Fruit fly (Drosophila melanogaster) whole organism, embryonic: ENCODE results near the gene Acn.

Experiments
- Bdp1 ChIP-seq: fragments of 200-800 bp; sonication (Bioruptor generic); optimal IDR thresholded peaks from 3 replicates; lab custom pipeline; 2016; ENCODE audit warnings: missing biosample characterization, missing genetic modification characterization
- Bteb2 ChIP-seq: fragments of 200-800 bp; sonication (Bioruptor generic); optimal IDR thresholded peaks from 2 replicates; lab custom pipeline; 2016; ENCODE audit warnings: missing biosample characterization, missing genetic modification characterization
- CG12155 ChIP-seq: fragments of 200-800 bp; sonication (Bioruptor generic); optimal IDR thresholded peaks from 3 replicates; lab custom pipeline; 2016; ENCODE audit warnings: missing biosample characterization, missing genetic modification characterization
- CG12391 ChIP-seq: fragments of 200-800 bp; sonication (Bioruptor generic); optimal IDR thresholded peaks from 3 replicates; lab custom pipeline; 2018; ENCODE audit warnings: missing biosample characterization, mild to moderate bottlenecking, missing genetic modification characterization, moderate library complexity
- CG15011 ChIP-seq: fragments of 200-800 bp; sonication (Bioruptor generic); optimal IDR thresholded peaks from 3 replicates; lab custom pipeline; 2018; ENCODE audit warnings: missing biosample characterization, mild to moderate bottlenecking, missing genetic modification characterization
- CG15269 ChIP-seq: fragments of 200-800 bp; sonication (Bioruptor generic); optimal IDR thresholded peaks from 2 replicates; lab custom pipeline; 2018; ENCODE audit warnings: missing biosample characterization, mild to moderate bottlenecking, missing genetic modification characterization, moderate library complexity
- CG17568 ChIP-seq: fragments of 200-800 bp; sonication (Bioruptor generic); optimal IDR thresholded peaks from 2 replicates; lab custom pipeline; 2018; ENCODE audit warnings: missing biosample characterization, mild to moderate bottlenecking, missing genetic modification characterization, moderate library complexity
- CG18262 ChIP-seq: fragments of 200-800 bp; optimal IDR thresholded peaks from 3 replicates; lab custom pipeline; 2019; ENCODE audit warnings: missing biosample characterization, mild to moderate bottlenecking, missing genetic modification characterization, moderate library complexity
- CG1832 ChIP-seq: fragments of 200-800 bp; sonication (Bioruptor generic); optimal IDR thresholded peaks from 2 replicates; lab custom pipeline; 2017; ENCODE audit warnings: missing biosample characterization, mild to moderate bottlenecking, missing genetic modification characterization, inconsistent platforms
- CG30020 ChIP-seq: fragments of 200-800 bp; optimal IDR thresholded peaks from 2 replicates; lab custom pipeline; 2019; ENCODE audit warnings: missing biosample characterization, mild to moderate bottlenecking, missing genetic modification characterization, moderate library complexity
- CG31224 ChIP-seq: fragments of 200-800 bp; sonication (Bioruptor generic); IDR thresholded peaks from 2 replicates; pipeline ENCODE4 v1.3.6; 2022; ENCODE audit warnings: missing biosample characterization, missing genetic modification characterization
- CG32532 ChIP-seq: fragments of 200-800 bp; sonication (Bioruptor generic); IDR thresholded peaks from 2 replicates; pipeline ENCODE4 v1.3.6; 2022; ENCODE audit warnings: missing biosample characterization, missing genetic modification characterization
- CG3847 ChIP-seq: fragments of 200-800 bp; sonication (Bioruptor generic); IDR thresholded peaks from 2 replicates; pipeline ENCODE4 v1.3.6; 2022; ENCODE audit warnings: missing biosample characterization, missing genetic modification characterization
- CG4282 ChIP-seq: fragments of 200-800 bp; sonication (Bioruptor generic); optimal IDR thresholded peaks from 2 replicates; lab custom pipeline; 2016; ENCODE audit warnings: missing biosample characterization, missing genetic modification characterization
- CG4360 ChIP-seq: fragments of 200-800 bp; sonication (Bioruptor generic); IDR thresholded peaks from 2 replicates; pipeline ENCODE4 v1.3.6; 2022; ENCODE audit warnings: missing biosample characterization, missing genetic modification characterization
- CG4617 ChIP-seq: fragments of 200-800 bp; sonication (Bioruptor generic); optimal IDR thresholded peaks from 3 replicates; lab custom pipeline; 2016; ENCODE audit warnings: missing biosample characterization, missing genetic modification characterization, borderline replicate concordance
- CG6683 ChIP-seq: fragments of 200-800 bp; sonication (Bioruptor generic); optimal IDR thresholded peaks from 2 replicates; lab custom pipeline; 2017; ENCODE audit warnings: missing biosample characterization, mild to moderate bottlenecking, missing genetic modification characterization, missing genetic modification reagents
- CG8478 ChIP-seq: fragments of >200 bp; optimal IDR thresholded peaks from 2 replicates; lab custom pipeline; 2018
- CG9797 ChIP-seq: fragments of 200-800 bp; sonication (Bioruptor generic); optimal IDR thresholded peaks from 3 replicates; lab custom pipeline; 2018; ENCODE audit warnings: missing biosample characterization, mild to moderate bottlenecking, missing genetic modification characterization
- CkIIα-i1 ChIP-seq: fragments of 200-800 bp; sonication (Bioruptor generic); IDR thresholded peaks from 2 replicates; pipeline ENCODE4 v1.3.6; 2022; ENCODE audit warnings: missing biosample characterization, missing genetic modification characterization
- Deaf1 ChIP-seq: fragments of 200-800 bp; optimal IDR thresholded peaks from 3 replicates; lab custom pipeline; 2019; ENCODE audit warnings: missing biosample characterization, mild to moderate bottlenecking, missing genetic modification characterization, moderate library complexity
- Eip74EF ChIP-seq, 2 experiments: fragments of 200-800 bp in 1 of 2; fragments of >200 bp in 1 of 2; sonication (Bioruptor generic) in 1 of 2; optimal IDR thresholded peaks; 2 replicates each; lab custom pipeline; 2017 to 2019; ENCODE audit warnings: missing biosample characterization in 2 of 2, missing genetic modification characterization in 2 of 2, mild to moderate bottlenecking in 1 of 2, moderate library complexity in 1 of 2
- Gug ChIP-seq: fragments of 200-800 bp; sonication (Bioruptor generic); IDR thresholded peaks from 4 replicates; pipeline ENCODE4 v1.3.6; 2022; ENCODE audit warnings: missing biosample characterization, missing genetic modification characterization
- Hey ChIP-seq: fragments of 200-800 bp; sonication (Bioruptor generic); optimal IDR thresholded peaks from 3 replicates; lab custom pipeline; 2018; ENCODE audit warnings: missing biosample characterization, mild to moderate bottlenecking, missing genetic modification characterization
- Hmx ChIP-seq: fragments of 200-800 bp; sonication (Bioruptor generic); optimal IDR thresholded peaks from 2 replicates; lab custom pipeline; 2016; ENCODE audit warnings: missing biosample characterization, missing genetic modification characterization
- Hr3 ChIP-seq: fragments of 200-800 bp; sonication (Bioruptor generic); optimal IDR thresholded peaks from 3 replicates; lab custom pipeline; 2016; ENCODE audit warnings: missing biosample characterization, missing genetic modification characterization
- Hr39 ChIP-seq: fragments of >200 bp; optimal IDR thresholded peaks from 2 replicates; lab custom pipeline; 2017
- Hr78 ChIP-seq, 2 experiments: fragments of 200-800 bp in 1 of 2; fragments of >200 bp in 1 of 2; sonication (Bioruptor generic) in 1 of 2; optimal IDR thresholded peaks; 2 replicates each; lab custom pipeline; 2017 to 2019; ENCODE audit warnings: missing biosample characterization in 2 of 2, missing genetic modification characterization in 2 of 2, mild to moderate bottlenecking in 1 of 2, moderate library complexity in 1 of 2
- NFAT ChIP-seq: fragments of 200-800 bp; sonication (Bioruptor generic); IDR thresholded peaks from 2 replicates; pipeline ENCODE4 v1.3.6; 2022; ENCODE audit warnings: missing biosample characterization, missing genetic modification characterization
- Nf-YB ChIP-seq: fragments of 200-800 bp; sonication (Bioruptor generic); optimal IDR thresholded peaks from 3 replicates; lab custom pipeline; 2019; ENCODE audit warnings: missing biosample characterization, mild to moderate bottlenecking, missing genetic modification characterization, moderate library complexity
- Ptx1 ChIP-seq: fragments of 200-800 bp; sonication (Bioruptor generic); IDR thresholded peaks from 2 replicates; pipeline ENCODE4 v1.3.6; 2022; ENCODE audit warnings: missing biosample characterization, missing genetic modification characterization
- ap ChIP-seq: fragments of 200-800 bp; sonication (Bioruptor generic); IDR thresholded peaks from 2 replicates; pipeline ENCODE4 v1.3.6; 2022; ENCODE audit warnings: missing biosample characterization, missing genetic modification characterization
- chm ChIP-seq: fragments of 200-800 bp; sonication (Bioruptor generic); IDR thresholded peaks from 2 replicates; pipeline ENCODE4 v1.3.6; 2022; ENCODE audit warnings: missing biosample characterization, missing genetic modification characterization
- dan ChIP-seq: fragments of 200-800 bp; sonication (Bioruptor generic); IDR thresholded peaks from 2 replicates; pipeline ENCODE4 v1.3.6; 2022; ENCODE audit warnings: missing biosample characterization, missing genetic modification characterization
- dm ChIP-seq: fragments of 200-800 bp; sonication (Bioruptor generic); optimal IDR thresholded peaks from 3 replicates; lab custom pipeline; 2016; ENCODE audit warnings: missing biosample characterization, missing genetic modification characterization
- dysf ChIP-seq: fragments of 200-800 bp; sonication (Bioruptor generic); IDR thresholded peaks from 3 replicates; pipeline ENCODE4 v1.3.6; 2022; ENCODE audit warnings: missing biosample characterization, missing genetic modification characterization
- ems ChIP-seq: fragments of 200-800 bp; sonication (Bioruptor generic); optimal IDR thresholded peaks from 3 replicates; lab custom pipeline; 2016; ENCODE audit warnings: missing biosample characterization, missing genetic modification characterization
- exex ChIP-seq: fragments of 200-800 bp; sonication (Bioruptor generic); optimal IDR thresholded peaks from 4 replicates; lab custom pipeline; 2018; ENCODE audit warnings: missing biosample characterization, mild to moderate bottlenecking, missing genetic modification characterization, moderate library complexity
- fd3F ChIP-seq: fragments of 200-800 bp; sonication (Bioruptor generic); optimal IDR thresholded peaks from 2 replicates; lab custom pipeline; 2018; ENCODE audit warnings: missing biosample characterization, mild to moderate bottlenecking, missing genetic modification characterization, moderate library complexity
- grau ChIP-seq: fragments of 200-800 bp; optimal IDR thresholded peaks from 3 replicates; lab custom pipeline; 2019; ENCODE audit warnings: missing biosample characterization, mild to moderate bottlenecking, missing genetic modification characterization, moderate library complexity
- ham ChIP-seq: fragments of 200-800 bp; sonication (Bioruptor generic); IDR thresholded peaks from 2 replicates; pipeline ENCODE4 v1.3.6; 2022; ENCODE audit warnings: missing biosample characterization, missing genetic modification characterization
- ind ChIP-seq: fragments of 200-800 bp; sonication (Bioruptor generic); optimal IDR thresholded peaks from 3 replicates; lab custom pipeline; 2016; ENCODE audit warnings: missing biosample characterization, missing genetic modification characterization
- nerfin-2 ChIP-seq: fragments of 200-800 bp; sonication (Bioruptor generic); IDR thresholded peaks from 2 replicates; pipeline ENCODE4 v1.3.6; 2022; ENCODE audit warnings: missing biosample characterization, missing genetic modification characterization; ENCODE audit not compliant: partially characterized antibody
- org-1 ChIP-seq: fragments of 200-800 bp; sonication (Bioruptor generic); optimal IDR thresholded peaks from 2 replicates; lab custom pipeline; 2017; ENCODE audit warnings: missing biosample characterization, missing genetic modification characterization
- p53 ChIP-seq: fragments of 200-800 bp; sonication (Bioruptor generic); optimal IDR thresholded peaks from 2 replicates; lab custom pipeline; 2016; ENCODE audit warnings: missing biosample characterization, missing genetic modification characterization
- slou ChIP-seq: fragments of 200-800 bp; sonication (Bioruptor generic); optimal IDR thresholded peaks from 3 replicates; lab custom pipeline; 2016; ENCODE audit warnings: missing biosample characterization, missing genetic modification characterization
- sug ChIP-seq: fragments of 200-800 bp; optimal IDR thresholded peaks from 2 replicates; lab custom pipeline; 2019; ENCODE audit warnings: missing biosample characterization, mild to moderate bottlenecking, missing genetic modification characterization, moderate library complexity
- tin ChIP-seq: fragments of 200-800 bp; sonication (Bioruptor generic); optimal IDR thresholded peaks from 3 replicates; lab custom pipeline; 2016; ENCODE audit warnings: missing biosample characterization, missing genetic modification characterization
- unc-4 ChIP-seq: fragments of 200-800 bp; sonication (Bioruptor generic); IDR thresholded peaks from 2 replicates; pipeline ENCODE4 v1.3.6; 2022; ENCODE audit warnings: missing biosample characterization, missing genetic modification characterization; ENCODE audit not compliant: partially characterized antibody
- zfh1 ChIP-seq: fragments of 200-800 bp; sonication (Bioruptor generic); IDR thresholded peaks from 3 replicates; pipeline ENCODE4 v1.3.6; 2022; ENCODE audit warnings: missing biosample characterization, missing genetic modification characterization

Gene Acn

DNA sequence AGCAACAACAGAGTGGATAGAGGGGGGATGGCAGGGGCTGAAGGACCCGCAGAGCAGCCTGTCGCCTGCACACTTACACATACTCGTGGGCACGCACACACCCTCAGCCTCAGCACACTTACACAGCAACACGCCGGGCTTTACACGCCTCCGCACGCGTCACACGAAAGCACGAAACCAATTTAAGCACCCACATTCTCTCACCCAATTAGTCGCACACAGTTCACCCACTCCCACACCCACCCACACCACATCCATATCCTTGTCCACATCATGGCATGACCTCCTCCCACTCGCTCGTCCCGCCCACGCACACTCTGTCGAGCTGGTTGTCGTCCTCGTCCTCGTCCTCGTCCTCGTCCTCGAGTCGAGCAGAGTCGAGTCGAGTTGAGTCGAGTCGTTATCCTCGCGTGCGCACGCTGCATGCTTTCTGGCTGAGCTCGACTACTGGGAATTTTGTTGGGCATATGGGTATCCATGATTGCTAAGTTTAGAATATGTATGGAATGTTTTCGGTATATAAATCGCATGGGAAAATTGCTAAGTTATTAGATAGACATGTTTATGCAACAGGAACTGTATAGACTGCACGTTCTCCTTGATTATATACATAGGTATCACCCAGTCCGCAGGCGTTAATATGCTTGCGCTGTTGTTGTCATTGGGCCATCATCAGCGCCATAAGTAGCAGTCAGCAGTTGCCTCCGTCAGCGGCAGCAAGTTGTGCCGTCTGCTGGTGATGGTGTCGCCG lies 33.1 kb upstream of the Acn start (continued):
- TF ChIP-seq CG4617 (peak; percentile 49), nerfin-2 (GFP tag; lab: Robert Waterston, UW) (no peak), Hey (peak; percentile 100), ind (GFP tag; lab: Kevin White, UChicago) (peak; percentile 82), ap (GFP tag; lab: Robert Waterston, UW) (peak; percentile 72), org-1 (GFP tag; lab: Kevin White, UChicago) (peak; percentile 87), CG8478 (lab: Kevin White, UChicago) (no peak), CG31224 (GFP tag; lab: Robert Waterston, UW) (peak; percentile 70), dan (GFP tag; lab: Robert Waterston, UW) (no peak), Hr39 (no peak), fd3F (GFP tag; lab: Kevin White, UChicago) (peak; percentile 79), dysf (GFP tag; lab: Robert Waterston, UW) (peak; percentile 91), CG12155 (GFP tag; lab: Kevin White, UChicago) (peak; percentile 74), Nf-YB (GFP tag; lab: Kevin White, UChicago) (peak; percentile 53), Eip74EF (GFP tag; optimal IDR thresholded peaks at IDR 0.05; lab: Kevin White, UChicago) (peak in 1 of 2 experiments; percentile 53), ham (GFP tag; lab: Robert Waterston, UW) (peak; percentile 54; the same call in 1 of the 2 replicates), CG15269 (tag; lab: Kevin White, UChicago) (peak; percentile 83), CG9797 (GFP tag; lab: Kevin White, UChicago) (no peak), zfh1 (peak; percentile 84), Gug (peak; percentile 84), ems (peak; percentile 77), slou (peak; percentile 74), CG6683 (GFP tag; lab: Kevin White, UChicago) (peak; percentile 60), dm (GFP tag; lab: Kevin White, UChicago) (peak; percentile 54), CG12391 (tag; lab: Kevin White, UChicago) (peak; percentile 81), CG30020 (no peak), Deaf1 (peak; percentile 81), CG17568 (peak; percentile 69), Hmx (GFP tag; lab: Kevin White, UChicago) (peak; percentile 16), CkIIα-i1 (GFP tag; lab: Robert Waterston, UW) (no peak), chm (GFP tag; lab: Robert Waterston, UW) (peak; percentile 79), CG1832 (GFP tag; lab: Kevin White, UChicago) (no peak), p53 (peak; percentile 12), Hr78 (GFP tag; optimal IDR thresholded peaks at IDR 0.05; lab: Kevin White, UChicago) (no peak), CG32532 (GFP tag; lab: Robert Waterston, UW) (peak; percentile 85), CG3847 (GFP tag; lab: Robert Waterston, UW) (peak; percentile 75), CG18262 (tag; lab: Kevin White, UChicago) (peak; percentile 75), CG4360 (GFP tag; lab: Robert Waterston, UW) (peak; percentile 36; the same call in 1 of the 2 replicates), Bteb2 (peak; percentile 79), CG15011 (GFP tag; lab: Kevin White, UChicago) (peak; percentile 71), tin (GFP tag; lab: Kevin White, UChicago) (peak; percentile 69), Bdp1 (peak; percentile 78), grau (tag; lab: Kevin White, UChicago) (peak; percentile 84), NFAT (peak; percentile 69), unc-4 (GFP tag; lab: Robert Waterston, UW) (no peak), Hr3 (GFP tag; lab: Kevin White, UChicago) (peak; percentile 77), CG4282 (GFP tag; lab: Kevin White, UChicago) (no peak), sug (tag; lab: Kevin White, UChicago) (peak; percentile 41), exex (peak; percentile 53), Ptx1 (GFP tag; lab: Robert Waterston, UW) (peak; percentile 91)
